Worm (Caenorhabditis elegans): ENCODE measurements around the gene lgc-58.

- no peak for TF ChIP-seq zag-1 (tag; optimal IDR thresholded peaks at IDR 0.05)
- no peak for TF ChIP-seq sox-4 (tag; optimal IDR thresholded peaks at IDR 0.05)
- no peak for TF ChIP-seq egl-13 (tag; optimal IDR thresholded peaks at IDR 0.05)
- TF ChIP-seq C34B4.2 (tag; optimal IDR thresholded peaks at IDR 0.05), result no peak
- no peak for TF ChIP-seq alr-1 (tag; optimal IDR thresholded peaks at IDR 0.05; ENCODE audit: borderline replicate concordance)
- TF ChIP-seq fos-1 (tag; optimal IDR thresholded peaks at IDR 0.05), result no peak
- no peak for TF ChIP-seq snpc-4 (tag; optimal IDR thresholded peaks at IDR 0.05)
- TF ChIP-seq aha-1 (tag; optimal IDR thresholded peaks at IDR 0.05), result no peak
- no peak for TF ChIP-seq unc-30 (tag; optimal IDR thresholded peaks at IDR 0.05)
- no peak for TF ChIP-seq nhr-11 (tag; optimal IDR thresholded peaks at IDR 0.05)
- no peak for TF ChIP-seq unc-98 (GFP tag; IDR thresholded peaks at IDR 0.05)
Observed at ce11 chrX:6026732-6027528, 48.4 kb upstream of the lgc-58 start.
